Worm (Caenorhabditis elegans) whole organism, early embryonic: Measurements from ENCODE around the gene ZC395.4.

ENCODE experiments used
- F13C5.2 ChIP-seq: sonication (generic microtip); optimal IDR thresholded peaks from 2 replicates; lab custom pipeline; 2017; ENCODE audit warnings: mild to moderate bottlenecking, missing genetic modification characterization, inconsistent platforms, missing compliant biosample characterization
- aly-1 ChIP-seq: sonication (generic microtip); optimal IDR thresholded peaks from 2 replicates; lab custom pipeline; 2016; ENCODE audit warnings: missing genetic modification characterization, missing compliant biosample characterization
- ama-1 ChIP-seq: fragments of 150-350 bp; optimal IDR thresholded peaks from 2 replicates; lab custom pipeline; 2014
- ceh-13 ChIP-seq: fragments of 200-800 bp; sonication (Bioruptor generic); optimal IDR thresholded peaks from 2 replicates; lab custom pipeline; 2018; ENCODE audit warnings: mild to moderate bottlenecking, missing genetic modification characterization, missing compliant biosample characterization
- ceh-36 ChIP-seq: sonication (generic microtip); optimal IDR thresholded peaks from 2 replicates; lab custom pipeline; 2016; ENCODE audit warnings: missing genetic modification characterization, inconsistent platforms, missing compliant biosample characterization
- flt-1 ChIP-seq: fragments of 200-800 bp; sonication (Bioruptor generic); IDR thresholded peaks from 2 replicates; pipeline ENCODE4 v1.3.6; 2022; ENCODE audit warnings: missing genetic modification characterization, missing compliant biosample characterization
- hmg-4 ChIP-seq: fragments of 200-800 bp; sonication (Bioruptor generic); optimal IDR thresholded peaks from 2 replicates; lab custom pipeline; 2018; ENCODE audit warnings: mild to moderate bottlenecking, missing genetic modification characterization, missing compliant biosample characterization
- hnd-1 ChIP-seq: sonication (generic microtip); optimal IDR thresholded peaks from 2 replicates; lab custom pipeline; 2016; ENCODE audit warnings: missing genetic modification characterization, missing compliant biosample characterization
- pes-1 ChIP-seq: fragments of 200-800 bp; sonication (Bioruptor generic); IDR thresholded peaks from 2 replicates; pipeline ENCODE4 v1.3.6; 2022; ENCODE audit warnings: missing genetic modification reagents, missing genetic modification characterization, missing compliant biosample characterization
- sea-1 ChIP-seq: fragments of 200-800 bp; sonication (Bioruptor generic); conservative IDR thresholded peaks from 2 replicates; pipeline ENCODE4 v1.3.6; 2022; ENCODE audit warnings: missing genetic modification characterization, missing compliant biosample characterization
- tbx-11 ChIP-seq: fragments of 200-800 bp; sonication (Bioruptor generic); IDR thresholded peaks from 2 replicates; pipeline ENCODE4 v1.3.6; 2022; ENCODE audit warnings: missing genetic modification characterization, missing compliant biosample characterization
- tbx-37 ChIP-seq: fragments of 200-800 bp; sonication (Bioruptor generic); conservative IDR thresholded peaks from 2 replicates; pipeline ENCODE4 v1.3.6; 2022; ENCODE audit warnings: missing genetic modification reagents, missing genetic modification characterization, missing compliant biosample characterization

ce11 chrIII:5277740-5278139 lies 7.8 kb downstream of the ZC395.4 start, which contains the start of gene clk-1:
- no peak for TF ChIP-seq tbx-37 (GFP tag; lab: Robert Waterston, UW)
- no peak for TF ChIP-seq hmg-4 (GFP tag; lab: Kevin White, UChicago)
- no peak for TF ChIP-seq F13C5.2 (tag; lab: Kevin White, UChicago)
- TF ChIP-seq sea-1 (GFP tag; lab: Robert Waterston, UW): no peak
- no peak for TF ChIP-seq ama-1 (lab: Kevin White, UChicago)
- TF ChIP-seq hnd-1 (tag; lab: Kevin White, UChicago): no peak
- TF ChIP-seq tbx-11 (GFP tag; lab: Robert Waterston, UW): no peak
- TF ChIP-seq flt-1 (GFP tag; lab: Robert Waterston, UW): no peak
- TF ChIP-seq pes-1 (GFP tag; lab: Robert Waterston, UW): no peak
- TF ChIP-seq aly-1: no peak
- TF ChIP-seq ceh-13 (GFP tag; lab: Kevin White, UChicago): no peak
- TF ChIP-seq ceh-36: no peak
